Fruit fly (Drosophila melanogaster) whole organism, larva: ENCODE data around the gene APP-BP1.
"Not testable (repeated sequence)": the region's sequence is repeated elsewhere in the genome, so short reads cannot be mapped to it uniquely, and the experiment has no call there.

Experiments used
- noc ChIP-seq: fragments of 200-800 bp; sonication (Bioruptor generic); optimal IDR thresholded peaks from 3 replicates; lab custom pipeline; 2019; ENCODE audit warnings: missing biosample characterization, mild to moderate bottlenecking, missing genetic modification characterization, moderate library complexity

APP-BP1 gene

dm6 chr3L:11134886-11135285 lies 36.7 kb downstream of the APP-BP1 start, which contains the start of gene CG14143:
CG14143 (plus strand) TSS chr3L:11134987.
- not testable (repeated sequence) for TF ChIP-seq noc (tag; lab: Kevin White, UChicago)

- no peak for TF ChIP-seq noc (tag; lab: Kevin White, UChicago)
These were observed 37.6 kb downstream of the APP-BP1 start, which contains the start of gene IRSp53 for dm6 chr3L:11135846-11136245. IRSp53 (plus strand) TSS chr3L:11136049.

- no peak for TF ChIP-seq noc (tag; lab: Kevin White, UChicago)
These were observed 38.1 kb downstream of the APP-BP1 start for dm6 chr3L:11136349-11136748.

- TF ChIP-seq noc (tag; lab: Kevin White, UChicago), result no peak
These were observed 40.6 kb downstream of the APP-BP1 start for dm6 chr3L:11138862-11139261.

- TF ChIP-seq noc (tag; lab: Kevin White, UChicago), result no peak
These were observed 46.9 kb downstream of the APP-BP1 start for dm6 chr3L:11145065-11145464.

dm6 chr3L:11147675-11148074 lies 49.5 kb downstream of the APP-BP1 start:
- TF ChIP-seq noc (tag; lab: Kevin White, UChicago), result no peak

dm6 chr3L:11148478-11149251 lies 50.5 kb downstream of the APP-BP1 start:
- peak; percentile 38 for TF ChIP-seq noc (tag; lab: Kevin White, UChicago)
